Worm (Caenorhabditis elegans) whole organism, dauer: ENCODE data around the gene srh-139.

Source experiments
- unc-62 ChIP-seq: sonication (generic microtip); optimal IDR thresholded peaks from 2 replicates; lab custom pipeline; 2017; ENCODE audit warnings: missing biosample characterization, missing genetic modification reagents, missing genetic modification characterization

The srh-139 gene

ce11 chrV:16483681-16484080, at the start of gene srh-139:
Gene srh-139 (plus strand): TSS chrV:16483981.
- TF ChIP-seq unc-62 (GFP tag; lab: Kevin White, UChicago), result no peak

- no peak for TF ChIP-seq unc-62 (GFP tag; lab: Kevin White, UChicago)
These were observed 48.3 kb upstream of the srh-139 start, which contains the start of the genes F26D2.13 and F26D2.14 for ce11 chrV:16435510-16435909. Gene F26D2.13 (minus strand): TSS chrV:16435610. Gene F26D2.14 (plus strand): TSS chrV:16435855.

DNA sequence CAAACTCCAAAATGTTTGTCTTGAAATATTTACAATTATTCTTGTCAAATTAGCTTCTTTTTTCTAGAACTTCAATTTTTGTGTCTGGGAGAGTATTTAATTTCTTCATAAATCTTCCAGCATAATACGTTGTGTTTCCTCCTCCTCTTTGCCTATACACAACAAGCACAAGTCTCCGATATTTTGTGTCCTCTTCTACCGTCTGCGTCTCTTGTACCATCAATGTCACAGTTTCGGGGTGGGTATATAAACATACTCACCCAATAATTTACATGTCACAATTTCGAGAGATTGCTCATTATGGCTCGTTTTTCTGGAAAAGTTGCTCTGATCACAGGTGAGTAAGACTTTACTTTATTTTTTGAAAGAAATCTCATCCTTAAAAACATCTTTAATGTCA, 46.2 kb upstream of the srh-139 start, which contains the start of gene F26D2.15:
F26D2.15 (plus strand) TSS at position 301 of the 400 bp plus-strand sequence.
- TF ChIP-seq unc-62 (GFP tag; lab: Kevin White, UChicago), result no peak

- no peak for TF ChIP-seq unc-62 (GFP tag; lab: Kevin White, UChicago)
These were observed 40.2 kb upstream of the srh-139 start, which contains the start of gene srh-141 for ce11 chrV:16443626-16444025. Gene srh-141 (plus strand): TSS chrV:16443926.

DNA sequence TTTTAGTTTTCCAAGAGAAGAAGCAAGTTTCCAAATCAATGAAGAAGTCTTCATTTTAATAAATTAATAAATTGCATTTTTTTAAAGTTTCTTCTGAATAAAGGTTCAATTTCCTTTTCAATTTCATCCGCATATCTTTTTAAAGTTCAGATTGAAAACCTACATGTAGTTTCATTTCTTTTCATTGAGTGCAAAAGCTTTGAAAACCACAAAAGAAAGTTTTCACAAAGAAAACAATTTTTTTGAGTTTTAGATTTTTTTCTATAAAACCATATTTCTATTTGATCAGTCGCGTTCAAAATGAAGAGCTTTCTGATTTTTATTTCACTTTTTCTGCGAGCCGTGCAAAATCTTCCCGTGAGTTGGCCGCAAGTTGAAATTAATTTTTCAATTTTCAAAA, 38.1 kb upstream of the srh-139 start, which contains the start of gene T08G3.6:
T08G3.6 (plus strand) TSS at position 301 of the 400 bp plus-strand sequence.
- TF ChIP-seq unc-62 (GFP tag; lab: Kevin White, UChicago), result no peak

DNA sequence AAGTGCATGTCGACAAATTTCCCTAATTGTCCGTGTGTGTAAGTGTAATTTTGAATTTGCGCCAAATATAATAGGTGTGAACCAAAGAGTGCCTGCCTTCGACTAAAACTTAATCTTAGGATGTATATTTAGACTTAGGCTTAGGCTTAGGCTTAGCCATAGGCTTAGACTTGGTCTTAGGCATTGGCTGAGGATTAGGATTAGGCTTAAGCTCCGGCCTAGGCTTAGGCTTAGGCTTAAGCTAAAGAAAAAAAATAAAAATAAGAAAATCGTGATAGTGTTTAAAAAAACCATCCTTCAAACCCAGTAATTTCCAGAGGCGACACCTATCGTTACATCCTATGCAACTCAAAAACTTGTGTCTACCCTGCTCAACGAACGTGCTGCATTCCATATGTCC, 37.6 kb upstream of the srh-139 start:
- TF ChIP-seq unc-62 (GFP tag; lab: Kevin White, UChicago), result no peak

ce11 chrV:16447735-16448134, 36.0 kb upstream of the srh-139 start, which contains the start of gene T08G3.13:
Gene T08G3.13 (plus strand): TSS chrV:16448035.
- TF ChIP-seq unc-62 (GFP tag; lab: Kevin White, UChicago), result no peak

DNA sequence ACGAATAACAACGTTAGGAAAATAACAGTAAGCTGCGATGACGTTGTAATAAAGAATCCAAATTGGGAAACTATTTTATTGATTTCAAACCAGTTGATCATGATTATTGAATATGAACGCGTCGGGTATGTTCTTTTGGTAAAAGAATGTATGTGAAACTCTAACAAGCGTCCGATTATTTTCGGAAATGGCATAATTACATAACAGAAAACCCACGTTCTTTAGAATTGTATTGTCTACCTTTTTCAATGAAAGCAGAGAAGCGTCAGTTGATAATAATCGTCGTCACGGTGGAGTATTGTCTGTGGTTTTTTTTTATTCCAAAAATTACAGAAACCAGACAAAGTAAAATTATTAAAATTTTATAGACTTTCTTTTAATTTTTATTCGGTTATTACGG, 28.7 kb upstream of the srh-139 start, which contains the start of gene str-14:
str-14 (minus strand) TSS at position 101 of the 400 bp plus-strand sequence.
- no peak for TF ChIP-seq unc-62 (GFP tag; lab: Kevin White, UChicago)

- TF ChIP-seq unc-62 (GFP tag; lab: Kevin White, UChicago), result no peak
These were observed 25.1 kb upstream of the srh-139 start, which contains the start of gene str-15 for ce11 chrV:16458714-16459113. Gene str-15 (minus strand): TSS chrV:16458814.

ce11 chrV:16459377-16459776, 24.4 kb upstream of the srh-139 start:
- TF ChIP-seq unc-62 (GFP tag; lab: Kevin White, UChicago), result no peak

DNA sequence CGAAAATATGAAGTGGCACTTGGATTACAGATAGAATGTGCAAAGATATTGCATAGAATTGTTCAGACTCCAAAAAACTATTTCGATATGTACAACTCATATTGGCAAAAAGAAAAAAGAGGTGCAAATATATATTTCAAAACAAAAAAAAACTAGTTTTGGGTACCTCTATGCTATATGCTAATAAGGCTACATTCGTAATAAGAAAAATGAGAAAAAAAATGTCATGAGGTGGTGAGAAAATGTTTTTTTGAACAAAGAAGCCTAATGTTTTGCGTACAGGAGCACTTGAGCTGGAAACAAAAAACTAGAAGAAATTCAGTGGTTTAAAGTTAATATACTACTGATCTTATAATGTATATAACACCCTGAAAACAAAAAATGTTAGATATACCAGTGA, 22.9 kb upstream of the srh-139 start, which contains the start of gene srh-142:
srh-142 (minus strand) TSS at position 101 of the 400 bp plus-strand sequence.
- TF ChIP-seq unc-62 (GFP tag; lab: Kevin White, UChicago), result no peak

DNA sequence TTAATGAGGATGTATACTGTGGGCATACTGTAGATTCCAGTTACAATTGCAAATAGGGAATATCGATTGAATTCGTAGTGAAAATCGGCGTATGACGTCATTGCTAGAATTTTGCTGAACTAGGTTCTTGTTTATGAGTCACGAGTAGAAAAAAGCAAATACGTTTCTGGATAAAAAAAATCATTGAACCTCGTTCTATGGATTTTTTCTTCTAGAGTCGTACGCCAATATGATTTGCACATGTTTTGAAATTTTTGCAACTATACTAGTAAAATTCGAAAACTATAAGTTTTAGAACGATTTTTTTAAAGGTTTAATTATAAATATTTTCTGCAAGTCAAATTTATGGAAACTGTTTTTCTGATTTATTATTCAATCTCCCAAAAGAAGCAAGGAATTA, 15.9 kb upstream of the srh-139 start, which contains the start of gene sru-44:
sru-44 (minus strand) TSS at position 101 of the 400 bp plus-strand sequence.
- TF ChIP-seq unc-62 (GFP tag; lab: Kevin White, UChicago), result no peak

DNA sequence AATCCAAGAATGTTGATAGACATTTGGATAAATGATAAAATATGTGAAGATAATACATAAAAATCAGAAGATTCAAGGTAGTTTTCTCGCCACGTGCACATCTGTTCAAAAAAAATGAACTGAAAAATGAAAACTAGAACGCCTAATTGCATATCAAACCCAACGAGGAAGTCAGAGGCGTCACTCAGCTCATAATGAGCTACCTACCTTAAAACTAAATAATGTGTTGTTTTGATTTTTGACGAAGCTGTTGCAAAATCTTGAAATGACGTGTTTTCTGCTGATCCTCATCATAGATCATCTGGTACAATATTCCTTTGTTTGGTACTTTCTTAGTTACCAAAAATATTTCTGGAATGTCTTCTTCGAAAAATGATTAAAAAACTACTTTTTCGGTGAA, 12.9 kb upstream of the srh-139 start, which contains the start of gene srh-138:
srh-138 (minus strand) TSS at position 101 of the 400 bp plus-strand sequence.
- no peak for TF ChIP-seq unc-62 (GFP tag; lab: Kevin White, UChicago)

ce11 chrV:16471995-16472563, 11.7 kb upstream of the srh-139 start, which contains the start of gene srw-35:
Gene srw-35 (plus strand): TSS chrV:16472513.
- TF ChIP-seq unc-62 (GFP tag; lab: Kevin White, UChicago), result no peak

DNA sequence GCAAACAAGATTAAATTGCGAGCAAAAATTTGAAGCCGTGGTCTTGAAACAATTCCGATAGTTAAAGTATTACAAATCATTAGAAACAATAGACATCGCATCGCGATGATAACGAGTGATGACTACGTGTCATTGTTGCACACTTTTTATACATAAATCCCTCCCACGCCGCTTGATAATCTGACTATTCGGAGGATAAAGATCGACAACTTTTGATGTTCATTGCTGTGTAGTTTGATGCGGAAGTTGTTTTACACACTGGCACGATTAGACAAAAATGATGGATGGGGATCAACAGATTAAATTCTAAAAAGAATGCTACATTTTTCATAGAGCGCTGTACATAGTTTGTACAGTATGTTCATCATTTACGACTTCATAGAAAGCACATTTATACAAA, 4.5 kb upstream of the srh-139 start, which contains the start of gene T08G3.11:
T08G3.11 (minus strand) TSS at position 101 of the 400 bp plus-strand sequence.
- no peak for TF ChIP-seq unc-62 (GFP tag; lab: Kevin White, UChicago)

DNA sequence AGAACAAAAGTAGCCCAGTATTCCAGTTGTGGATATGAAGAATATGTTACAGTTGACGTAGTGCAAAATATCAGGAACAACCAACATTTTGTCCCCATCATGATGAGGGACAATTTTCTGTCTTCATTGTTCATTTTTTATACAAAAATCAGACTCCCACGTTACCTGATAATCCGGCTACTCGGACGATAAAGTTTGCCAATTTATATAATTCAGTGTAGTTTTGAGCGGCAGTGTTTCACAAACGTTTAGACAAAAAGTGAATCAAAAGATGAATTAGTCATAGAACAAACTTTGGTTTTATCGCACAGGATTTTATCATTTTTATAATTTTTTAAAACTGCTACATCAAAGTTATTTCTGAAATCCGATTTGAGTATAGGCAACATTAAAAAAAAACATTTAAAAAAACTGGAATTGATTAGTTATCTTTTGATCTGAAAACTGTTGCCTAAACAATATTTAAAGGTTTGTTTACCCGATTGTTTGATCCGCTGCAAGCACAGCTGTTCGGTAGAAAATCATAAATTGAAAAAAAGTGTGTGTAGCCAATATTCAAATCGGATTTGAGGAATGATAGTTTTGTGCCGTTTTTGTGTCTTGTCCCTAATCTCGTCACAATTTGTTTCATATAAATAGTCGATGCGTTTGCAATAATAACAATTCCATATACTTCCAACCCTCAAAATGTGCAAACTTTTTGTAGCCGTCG, 2.7 kb upstream of the srh-139 start, which contains the start of the genes F57E7.4 and spig-6:
F57E7.4 (minus strand) TSS at position 101 of the 712 bp plus-strand sequence.
spig-6 (plus strand) TSS at position 662 of the 712 bp plus-strand sequence.
- no peak for TF ChIP-seq unc-62 (GFP tag; lab: Kevin White, UChicago)
